Worm (Caenorhabditis elegans) whole organism, mixed stage, embryonic: ENCODE data around the gene F57G4.10.

Experiments
- ceh-43 ChIP-seq: fragments of 200-800 bp; sonication (Bioruptor generic); optimal IDR thresholded peaks from 2 replicates; lab custom pipeline; 2018; ENCODE audit warnings: mild to moderate bottlenecking, missing genetic modification characterization, moderate library complexity, missing compliant biosample characterization
- elt-1 ChIP-seq: sonication (generic microtip); optimal IDR thresholded peaks from 2 replicates; lab custom pipeline; 2017; ENCODE audit warnings: missing genetic modification characterization, mild to moderate bottlenecking, missing compliant biosample characterization, antibody characterized with exemption, moderate library complexity, borderline replicate concordance; ENCODE audit not compliant: insufficient read depth
- elt-3 ChIP-seq: fragments of 150-350 bp; optimal IDR thresholded peaks from 2 replicates; lab custom pipeline; 2014; ENCODE audit warnings: missing biosample characterization, missing genetic modification characterization
- lsy-2 ChIP-seq: fragments of 150-350 bp; optimal IDR thresholded peaks from 2 replicates; lab custom pipeline; 2014; ENCODE audit warnings: missing biosample characterization, missing genetic modification characterization
- nhr-12 ChIP-seq: fragments of 150-350 bp; optimal IDR thresholded peaks from 2 replicates; lab custom pipeline; 2014; ENCODE audit warnings: missing biosample characterization, missing genetic modification characterization
- nhr-28 ChIP-seq: fragments of 150-350 bp; optimal IDR thresholded peaks from 2 replicates; lab custom pipeline; 2014; ENCODE audit warnings: missing biosample characterization, missing genetic modification characterization
- snpc-4 ChIP-seq: fragments of 150-350 bp; optimal IDR thresholded peaks from 2 replicates; lab custom pipeline; 2014; ENCODE audit warnings: missing biosample characterization, missing genetic modification characterization
- unc-62 ChIP-seq: fragments of 150-350 bp; optimal IDR thresholded peaks from 2 replicates; lab custom pipeline; 2014; ENCODE audit warnings: missing biosample characterization, missing genetic modification reagents, missing genetic modification characterization
- ztf-11 ChIP-seq: fragments of 150-350 bp; optimal IDR thresholded peaks from 2 replicates; lab custom pipeline; 2014; ENCODE audit warnings: missing biosample characterization, missing genetic modification characterization

- TF ChIP-seq elt-3 (tag; lab: Kevin White, UChicago), result no peak
- TF ChIP-seq ceh-43 (GFP tag; lab: Kevin White, UChicago), result no peak
- TF ChIP-seq snpc-4, result no peak
- TF ChIP-seq ztf-11 (tag; lab: Kevin White, UChicago), result no peak
- TF ChIP-seq unc-62 (GFP tag; lab: Kevin White, UChicago), result no peak
- no peak for TF ChIP-seq nhr-28 (tag; lab: Kevin White, UChicago)
- no peak for TF ChIP-seq elt-1 (tag; lab: Kevin White, UChicago)
- no peak for TF ChIP-seq lsy-2 (tag; lab: Kevin White, UChicago)
- TF ChIP-seq nhr-12 (tag; lab: Kevin White, UChicago), result no peak
These were observed 13.1 kb upstream of the F57G4.10 start, which contains the start of gene Y6G8.5 for ce11 chrV:17615609-17616008.
